Worm (Caenorhabditis elegans): ENCODE measurements around the gene lin-12.

lin-12 gene

DNA sequence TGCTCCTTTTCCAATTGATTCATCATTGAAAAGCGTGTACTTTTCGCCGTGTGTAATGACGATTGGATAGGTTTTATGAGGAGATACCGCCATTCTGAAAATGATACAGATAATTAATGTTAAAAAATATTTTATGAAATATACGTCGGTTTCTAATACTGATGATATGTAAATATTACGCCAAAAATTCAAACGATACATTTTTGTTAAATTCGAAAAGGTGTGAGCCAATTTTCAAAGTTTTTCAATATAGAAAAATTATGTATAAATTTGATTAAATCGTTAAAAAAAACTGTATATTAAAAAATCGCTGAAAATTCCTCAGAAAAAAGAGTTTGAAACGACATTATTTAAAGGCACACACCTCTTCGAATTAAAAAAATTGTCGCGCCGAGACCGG lies 20.7 kb downstream of the lin-12 start, which contains the start of gene ikke-1:
TSS of gene ikke-1 (minus strand) at position 101 of the 400 bp plus-strand sequence.
- TF ChIP-seq ceh-45 (GFP tag; IDR thresholded peaks at IDR 0.05) (no peak), ceh-24 (tag; optimal IDR thresholded peaks at IDR 0.05) (no peak), ceh-22 (tag; optimal IDR thresholded peaks at IDR 0.05) (no peak)

DNA sequence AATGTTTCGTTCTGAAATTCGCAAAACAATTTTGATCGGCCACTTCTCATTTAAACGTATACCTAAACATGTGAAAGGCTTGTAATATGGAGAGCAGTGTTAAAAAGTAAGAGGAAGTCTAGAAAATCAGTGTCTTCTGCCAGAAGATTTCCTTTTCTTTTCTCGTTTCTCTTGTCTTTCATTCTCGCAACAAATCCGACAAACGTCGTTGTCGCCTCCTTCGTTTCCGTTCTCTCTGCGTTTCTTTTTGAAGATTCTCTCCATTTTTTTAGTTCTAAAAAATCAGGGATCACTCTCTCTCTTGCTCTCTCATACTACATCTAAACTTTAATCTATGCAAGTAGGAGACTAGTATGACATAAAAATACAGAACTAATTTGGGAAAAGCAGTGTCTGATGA lies 24.0 kb downstream of the lin-12 start:
- TF ChIP-seq pros-1 (tag; optimal IDR thresholded peaks at IDR 0.05) (no peak), ceh-18 (tag; optimal IDR thresholded peaks at IDR 0.05) (no peak), ahr-1 (tag; optimal IDR thresholded peaks at IDR 0.05) (no peak), nhr-11 (tag; optimal IDR thresholded peaks at IDR 0.05) (no peak), pqm-1 (tag; optimal IDR thresholded peaks at IDR 0.05) (no peak), fkh-10 (GFP tag; optimal IDR thresholded peaks at IDR 0.05) (no peak), ceh-34 (tag; optimal IDR thresholded peaks at IDR 0.05) (no peak), pha-2 (tag; optimal IDR thresholded peaks at IDR 0.05) (no peak)

- TF ChIP-seq ttx-3 (tag; optimal IDR thresholded peaks at IDR 0.05), result no peak
- TF ChIP-seq pqm-1 (tag; optimal IDR thresholded peaks at IDR 0.05), result no peak
- TF ChIP-seq hlh-30 (tag; optimal IDR thresholded peaks at IDR 0.05; ENCODE audit: insufficient read depth), result no peak
- no peak for TF ChIP-seq dve-1 (tag; optimal IDR thresholded peaks at IDR 0.05)
- no peak for TF ChIP-seq nfya-1 (tag; optimal IDR thresholded peaks at IDR 0.05)
- TF ChIP-seq ceh-34 (tag; optimal IDR thresholded peaks at IDR 0.05), result no peak
- no peak for TF ChIP-seq nhr-11 (tag; optimal IDR thresholded peaks at IDR 0.05)
- no peak for TF ChIP-seq unc-86 (tag; optimal IDR thresholded peaks at IDR 0.05)
- TF ChIP-seq ref-2 (tag; optimal IDR thresholded peaks at IDR 0.05), result no peak
Measured at ce11 chrIII:9045838-9046237, 25.4 kb downstream of the lin-12 start, which contains the start of gene R107.2. R107.2 (minus strand) TSS chrIII:9045938.

DNA sequence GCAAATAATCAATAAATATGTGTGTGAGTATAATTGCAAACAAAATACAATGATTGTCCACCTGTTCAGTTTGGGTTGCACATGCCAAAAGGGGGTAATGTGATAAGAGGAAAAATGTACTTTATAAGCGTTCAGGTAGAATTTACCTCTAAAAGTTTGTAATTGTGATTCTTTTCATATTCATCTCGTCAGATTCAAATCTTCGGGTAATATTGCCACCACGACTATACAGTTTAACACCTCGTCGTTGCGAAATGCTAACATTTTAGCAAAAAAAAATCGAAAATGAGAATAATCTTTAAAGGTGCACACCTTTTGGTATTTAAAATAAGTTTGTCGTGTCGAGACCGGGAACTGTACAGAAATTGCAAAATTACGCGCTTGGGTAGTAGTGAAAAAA lies 28.1 kb downstream of the lin-12 start, which contains the start of gene nac-2:
TSS of gene nac-2 (minus strand) at position 101 of the 400 bp plus-strand sequence.
- no peak for TF ChIP-seq ceh-2 (tag; optimal IDR thresholded peaks at IDR 0.05)

DNA sequence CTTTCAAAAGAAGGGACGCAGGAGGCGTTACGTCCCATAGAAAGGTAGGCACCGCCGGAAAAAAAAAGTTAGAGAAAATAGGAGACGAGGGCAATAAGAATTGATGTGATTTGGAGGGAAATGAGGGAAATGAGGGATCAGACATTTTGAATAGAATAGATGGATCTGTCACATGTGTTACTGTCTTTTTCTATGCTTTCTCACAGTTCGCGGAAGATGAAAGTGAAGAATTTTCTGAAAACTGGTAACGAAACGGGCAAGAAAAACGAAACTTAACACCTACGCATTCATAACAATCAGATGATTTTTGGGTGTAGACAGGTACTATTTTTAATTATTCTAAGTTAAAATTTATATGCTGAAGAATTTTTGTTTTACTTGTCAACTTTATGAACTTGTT lies 33.6 kb downstream of the lin-12 start, which contains the start of gene R107.9:
TSS of gene R107.9 (plus strand) at position 301 of the 400 bp plus-strand sequence.
- no peak for TF ChIP-seq elt-4 (tag; optimal IDR thresholded peaks at IDR 0.05)
- no peak for TF ChIP-seq ceh-9 (tag; optimal IDR thresholded peaks at IDR 0.05)
- TF ChIP-seq lim-6 (tag; optimal IDR thresholded peaks at IDR 0.05), result no peak
- no peak for TF ChIP-seq K02D7.2 (tag; optimal IDR thresholded peaks at IDR 0.05)
- TF ChIP-seq unc-86 (tag; optimal IDR thresholded peaks at IDR 0.05), result no peak
- no peak for TF ChIP-seq rnt-1 (tag; optimal IDR thresholded peaks at IDR 0.05)
- no peak for TF ChIP-seq syd-9 (tag; optimal IDR thresholded peaks at IDR 0.05)
- no peak for TF ChIP-seq ceh-6 (GFP tag; optimal IDR thresholded peaks at IDR 0.05)
- no peak for TF ChIP-seq ceh-45 (GFP tag; IDR thresholded peaks at IDR 0.05)
- no peak for TF ChIP-seq nfya-1 (tag; optimal IDR thresholded peaks at IDR 0.05)
- TF ChIP-seq madf-2 (tag; optimal IDR thresholded peaks at IDR 0.05), result no peak
- TF ChIP-seq hlh-6 (tag; optimal IDR thresholded peaks at IDR 0.05), result no peak

DNA sequence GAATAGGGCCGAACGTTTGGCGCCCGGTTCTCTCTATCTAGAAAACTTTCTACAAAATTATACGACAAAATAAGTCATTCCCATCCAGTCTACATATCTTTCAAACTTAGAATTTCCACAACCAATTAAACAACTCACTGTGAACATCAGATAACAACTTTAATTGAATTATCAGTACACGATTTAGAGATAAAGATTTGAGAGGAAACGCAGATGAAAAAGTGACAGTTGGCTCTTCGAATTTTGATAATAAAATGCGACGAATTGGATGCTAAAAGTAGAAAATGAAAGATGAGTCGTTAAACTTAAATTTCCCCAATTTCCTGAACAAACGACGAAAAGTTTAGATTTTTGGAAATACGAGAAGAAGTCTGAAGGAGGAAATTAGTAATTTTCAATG lies 36.2 kb downstream of the lin-12 start:
- TF ChIP-seq ceh-22 (tag; optimal IDR thresholded peaks at IDR 0.05) (no peak), hlh-13 (GFP tag; optimal IDR thresholded peaks at IDR 0.05) (no peak), eyg-1 (tag; optimal IDR thresholded peaks at IDR 0.05) (no peak), pat-9 (tag; optimal IDR thresholded peaks at IDR 0.05) (no peak), hlh-8 (tag; optimal IDR thresholded peaks at IDR 0.05) (no peak), elt-2 (tag; optimal IDR thresholded peaks at IDR 0.05) (no peak), elt-4 (tag; optimal IDR thresholded peaks at IDR 0.05) (no peak), C38D4.7 (GFP tag; optimal IDR thresholded peaks at IDR 0.05) (no peak), madf-2 (tag; optimal IDR thresholded peaks at IDR 0.05) (no peak), ets-4 (tag; optimal IDR thresholded peaks at IDR 0.05) (no peak), T23F11.4 (GFP tag; optimal IDR thresholded peaks at IDR 0.05) (no peak), nhr-232 (tag; optimal IDR thresholded peaks at IDR 0.05) (no peak)
